Worm (Caenorhabditis elegans): ENCODE measurements around the gene folt-2.

ce11 chrV:2859738-2860137, 15.7 kb downstream of the folt-2 start, which contains the start of gene srj-54:
- TF ChIP-seq tbx-9 (tag; optimal IDR thresholded peaks at IDR 0.05; ENCODE audit: borderline replicate concordance) (no peak), repo-1 (tag; optimal IDR thresholded peaks at IDR 0.05) (no peak), snpc-1.3 (tag; optimal IDR thresholded peaks at IDR 0.05; ENCODE audit: insufficient read depth) (no peak), ceh-58 (GFP tag; IDR thresholded peaks at IDR 0.05) (no peak), athp-1 (tag; optimal IDR thresholded peaks at IDR 0.05) (no peak), unc-62 (GFP tag; optimal IDR thresholded peaks at IDR 0.05) (no peak), B0261.1 (tag; optimal IDR thresholded peaks at IDR 0.05) (no peak), ama-1 (optimal IDR thresholded peaks at IDR 0.05) (no peak), ama-1 (GFP tag; optimal IDR thresholded peaks at IDR 0.05) (no peak), aptf-2 (GFP tag; conservative IDR thresholded peaks at IDR 0.05) (no peak), pha-4 (tag; optimal IDR thresholded peaks at IDR 0.05) (no peak), attf-3 (GFP tag; conservative IDR thresholded peaks at IDR 0.05) (no peak), atf-7 (tag; optimal IDR thresholded peaks at IDR 0.05) (no peak)

All from whole organism, young adult.